Fruit fly (Drosophila melanogaster) whole organism, embryonic: ENCODE results near the gene Dredd.

Experiments used
- Bgb ChIP-seq: fragments of 200-800 bp; sonication (Bioruptor generic); IDR thresholded peaks from 2 replicates; pipeline ENCODE4 v1.3.6; 2022; ENCODE audit warnings: missing biosample characterization, missing genetic modification characterization; ENCODE audit not compliant: partially characterized antibody
- Bteb2 ChIP-seq: fragments of 200-800 bp; sonication (Bioruptor generic); optimal IDR thresholded peaks from 2 replicates; lab custom pipeline; 2016; ENCODE audit warnings: missing biosample characterization, missing genetic modification characterization
- CG11695 ChIP-seq: fragments of 200-800 bp; sonication (Bioruptor generic); IDR thresholded peaks from 3 replicates; pipeline ENCODE4 v1.3.6; 2022; ENCODE audit warnings: missing biosample characterization, missing genetic modification characterization
- CG12769 ChIP-seq: fragments of 200-800 bp; sonication (Bioruptor generic); optimal IDR thresholded peaks from 2 replicates; lab custom pipeline; 2019; ENCODE audit warnings: missing biosample characterization, mild to moderate bottlenecking, missing genetic modification characterization, moderate library complexity
- CG1647 ChIP-seq: fragments of 200-800 bp; sonication (Bioruptor generic); optimal IDR thresholded peaks from 3 replicates; lab custom pipeline; 2016; ENCODE audit warnings: missing biosample characterization, missing genetic modification characterization
- CG17361 ChIP-seq: fragments of 200-800 bp; sonication (Bioruptor generic); IDR thresholded peaks from 3 replicates; pipeline ENCODE4 v1.3.6; 2022; ENCODE audit warnings: missing biosample characterization, missing genetic modification characterization
- CG17612 ChIP-seq: fragments of 200-800 bp; sonication (Bioruptor generic); IDR thresholded peaks from 2 replicates; pipeline ENCODE4 v1.3.6; 2022; ENCODE audit warnings: missing biosample characterization, missing genetic modification characterization
- CG18011 ChIP-seq: fragments of 200-800 bp; sonication (Bioruptor generic); optimal IDR thresholded peaks from 2 replicates; lab custom pipeline; 2017; ENCODE audit warnings: missing biosample characterization, missing genetic modification characterization, mild to moderate bottlenecking, moderate library complexity, missing genotype
- CG31441 ChIP-seq: fragments of 200-800 bp; sonication (Bioruptor generic); IDR thresholded peaks from 2 replicates; pipeline ENCODE4 v1.3.6; 2022; ENCODE audit warnings: missing biosample characterization, missing genetic modification characterization
- CG33557 ChIP-seq: fragments of 200-800 bp; sonication (Bioruptor generic); optimal IDR thresholded peaks from 2 replicates; lab custom pipeline; 2019; ENCODE audit warnings: missing biosample characterization, mild to moderate bottlenecking, missing genetic modification characterization, moderate library complexity
- CG4404 ChIP-seq: fragments of 200-800 bp; sonication (Bioruptor generic); IDR thresholded peaks from 2 replicates; pipeline ENCODE4 v1.3.6; 2022; ENCODE audit warnings: missing biosample characterization, missing genetic modification characterization
- CG4730 ChIP-seq: fragments of 200-800 bp; sonication (Bioruptor generic); IDR thresholded peaks from 2 replicates; pipeline ENCODE4 v1.3.6; 2022; ENCODE audit warnings: missing biosample characterization, missing genetic modification characterization
- CG5180 ChIP-seq: fragments of 200-800 bp; sonication (Bioruptor generic); optimal IDR thresholded peaks from 3 replicates; lab custom pipeline; 2017; ENCODE audit warnings: missing biosample characterization, missing genetic modification characterization, mild to moderate bottlenecking, moderate library complexity, missing genetic modification reagents
- CG8089 ChIP-seq: fragments of 200-800 bp; sonication (Bioruptor generic); optimal IDR thresholded peaks from 3 replicates; lab custom pipeline; 2016; ENCODE audit warnings: missing biosample characterization, missing genetic modification characterization
- Dfd ChIP-seq, 2 experiments: fragments of >200 bp; optimal IDR thresholded peaks; 2 replicates each; lab custom pipeline; 2017; ENCODE audit warnings: missing biosample characterization in 2 of 2, missing genetic modification characterization in 2 of 2
- E2f2 ChIP-seq: fragments of 200-800 bp; sonication (Bioruptor generic); IDR thresholded peaks from 2 replicates; pipeline ENCODE4 v1.3.6; 2022; ENCODE audit warnings: missing biosample characterization, missing genetic modification characterization
- Fer1 ChIP-seq: fragments of 200-800 bp; sonication (Bioruptor generic); optimal IDR thresholded peaks from 2 replicates; lab custom pipeline; 2017; ENCODE audit warnings: missing biosample characterization, mild to moderate bottlenecking, missing genetic modification characterization
- Fer2 ChIP-seq: fragments of 200-800 bp; sonication (Bioruptor generic); optimal IDR thresholded peaks from 2 replicates; lab custom pipeline; 2018; ENCODE audit warnings: missing biosample characterization, mild to moderate bottlenecking, missing genetic modification characterization, moderate library complexity
- Fer3 ChIP-seq: fragments of 200-800 bp; sonication (Bioruptor generic); optimal IDR thresholded peaks from 2 replicates; lab custom pipeline; 2018; ENCODE audit warnings: missing biosample characterization, mild to moderate bottlenecking, missing genetic modification characterization, moderate library complexity
- HLH54F ChIP-seq: fragments of 200-800 bp; sonication (Bioruptor generic); optimal IDR thresholded peaks from 3 replicates; lab custom pipeline; 2016; ENCODE audit warnings: missing biosample characterization, missing genetic modification characterization
- HLHmδ ChIP-seq: fragments of 200-800 bp; sonication (Bioruptor generic); optimal IDR thresholded peaks from 2 replicates; lab custom pipeline; 2018; ENCODE audit warnings: missing biosample characterization, mild to moderate bottlenecking, missing genetic modification characterization, moderate library complexity
- Hey ChIP-seq: fragments of 200-800 bp; sonication (Bioruptor generic); optimal IDR thresholded peaks from 3 replicates; lab custom pipeline; 2018; ENCODE audit warnings: missing biosample characterization, mild to moderate bottlenecking, missing genetic modification characterization
- Hmr ChIP-seq: fragments of 200-800 bp; sonication (Bioruptor generic); optimal IDR thresholded peaks from 3 replicates; lab custom pipeline; 2017; ENCODE audit warnings: mild to moderate bottlenecking, missing biosample characterization, missing genetic modification reagents, missing genetic modification characterization
- Hr51 ChIP-seq, 2 experiments: fragments of 200-800 bp; sonication (Bioruptor generic); optimal IDR thresholded peaks; 2 replicates in 1 of 2; 3 replicates in 1 of 2; lab custom pipeline; 2016 to 2018; ENCODE audit warnings: missing biosample characterization in 2 of 2, missing genetic modification characterization in 2 of 2, mild to moderate bottlenecking in 1 of 2, moderate library complexity in 1 of 2
- Kr ChIP-seq: fragments of 200-800 bp; sonication (Bioruptor generic); optimal IDR thresholded peaks from 2 replicates; lab custom pipeline; 2017; ENCODE audit warnings: missing biosample characterization, mild to moderate bottlenecking, missing genetic modification characterization
- Lim3 ChIP-seq: fragments of 200-800 bp; sonication (Bioruptor generic); IDR thresholded peaks from 2 replicates; pipeline ENCODE4 v1.3.6; 2022; ENCODE audit warnings: missing biosample characterization, missing genetic modification characterization
- MESR4 ChIP-seq: fragments of 200-800 bp; sonication (Bioruptor generic); optimal IDR thresholded peaks from 2 replicates; lab custom pipeline; 2018; ENCODE audit warnings: missing biosample characterization, mild to moderate bottlenecking, missing genetic modification characterization, moderate library complexity
- Med ChIP-seq: fragments of 200-800 bp; sonication (Bioruptor generic); peaks from one replicate; lab custom pipeline; 2016; ENCODE audit warnings: missing biosample characterization, missing genetic modification characterization, mild to moderate bottlenecking, inconsistent platforms, moderate library complexity
- Pdp1 ChIP-seq, 2 experiments: fragments of 200-800 bp; sonication (Bioruptor generic); optimal IDR thresholded peaks; 3 replicates each; lab custom pipeline; 2016; ENCODE audit warnings: missing biosample characterization in 2 of 2, missing genetic modification characterization in 2 of 2, mild to moderate bottlenecking in 1 of 2, moderate library complexity in 1 of 2
- Rfx ChIP-seq: fragments of 200-800 bp; sonication (Bioruptor generic); IDR thresholded peaks from 2 replicates; pipeline ENCODE4 v1.3.6; 2022; ENCODE audit warnings: missing biosample characterization, missing genetic modification characterization
- ac ChIP-seq: fragments of 200-800 bp; sonication (Bioruptor generic); optimal IDR thresholded peaks from 3 replicates; lab custom pipeline; 2017; ENCODE audit warnings: missing biosample characterization, mild to moderate bottlenecking, missing genetic modification characterization
- bab2 ChIP-seq: fragments of 200-800 bp; sonication (Bioruptor generic); optimal IDR thresholded peaks from 2 replicates; lab custom pipeline; 2016; ENCODE audit warnings: missing biosample characterization, missing genetic modification characterization
- br ChIP-seq: fragments of >200 bp; optimal IDR thresholded peaks from 2 replicates; lab custom pipeline; 2017
- chinmo ChIP-seq: fragments of 200-800 bp; sonication (Bioruptor generic); IDR thresholded peaks from 4 replicates; pipeline ENCODE4 v1.3.6; 2022; ENCODE audit warnings: missing biosample characterization, missing genetic modification characterization; ENCODE audit not compliant: partially characterized antibody
- disco-r ChIP-seq: fragments of 200-800 bp; sonication (Bioruptor generic); optimal IDR thresholded peaks from 2 replicates; lab custom pipeline; 2016; ENCODE audit warnings: missing biosample characterization, missing genetic modification characterization
- dysf ChIP-seq: fragments of 200-800 bp; sonication (Bioruptor generic); IDR thresholded peaks from 3 replicates; pipeline ENCODE4 v1.3.6; 2022; ENCODE audit warnings: missing biosample characterization, missing genetic modification characterization
- ems ChIP-seq: fragments of 200-800 bp; sonication (Bioruptor generic); optimal IDR thresholded peaks from 3 replicates; lab custom pipeline; 2016; ENCODE audit warnings: missing biosample characterization, missing genetic modification characterization
- en ChIP-seq: fragments of 200-800 bp; sonication (Bioruptor generic); optimal IDR thresholded peaks from 2 replicates; lab custom pipeline; 2016; ENCODE audit warnings: missing biosample characterization, missing genetic modification characterization
- gsb ChIP-seq: fragments of 200-800 bp; sonication (Bioruptor generic); IDR thresholded peaks from 2 replicates; pipeline ENCODE4 v1.3.6; 2022; ENCODE audit warnings: missing biosample characterization, missing genetic modification characterization
- hkb ChIP-seq, 2 experiments: fragments of 200-800 bp in 1 of 2; fragments of >200 bp in 1 of 2; sonication (Bioruptor generic) in 1 of 2; IDR thresholded peaks in 1 of 2; optimal IDR thresholded peaks in 1 of 2; 2 replicates each; pipeline versions ENCODE4 v1.3.6 to Lab custom; 2017 to 2022; ENCODE audit warnings: missing biosample characterization in 1 of 2, missing genetic modification characterization in 1 of 2
- inv ChIP-seq: fragments of 200-800 bp; sonication (Bioruptor generic); IDR thresholded peaks from 2 replicates; pipeline ENCODE4 v1.3.6; 2022; ENCODE audit warnings: missing biosample characterization, missing genetic modification characterization; ENCODE audit not compliant: partially characterized antibody
- kah ChIP-seq: fragments of 200-800 bp; sonication (Bioruptor generic); optimal IDR thresholded peaks from 2 replicates; lab custom pipeline; 2018; ENCODE audit warnings: missing biosample characterization, mild to moderate bottlenecking, missing genetic modification characterization
- ken ChIP-seq: fragments of 200-800 bp; sonication (Bioruptor generic); IDR thresholded peaks from 3 replicates; pipeline ENCODE4 v1.3.6; 2022; ENCODE audit warnings: missing biosample characterization, missing genetic modification characterization
- nau ChIP-seq: fragments of 200-800 bp; sonication (Bioruptor generic); optimal IDR thresholded peaks from 3 replicates; lab custom pipeline; 2017; ENCODE audit warnings: missing biosample characterization, mild to moderate bottlenecking, missing genetic modification characterization, missing genetic modification reagents
- pros ChIP-seq: fragments of 200-800 bp; sonication (Bioruptor generic); optimal IDR thresholded peaks from 3 replicates; lab custom pipeline; 2019; ENCODE audit warnings: missing biosample characterization, mild to moderate bottlenecking, missing genetic modification characterization, moderate library complexity
- sna ChIP-seq: fragments of 200-800 bp; sonication (Bioruptor generic); IDR thresholded peaks from 2 replicates; pipeline ENCODE4 v1.3.6; 2022; ENCODE audit warnings: missing biosample characterization, missing genetic modification characterization; ENCODE audit not compliant: partially characterized antibody
- sug ChIP-seq: fragments of 200-800 bp; optimal IDR thresholded peaks from 2 replicates; lab custom pipeline; 2019; ENCODE audit warnings: missing biosample characterization, mild to moderate bottlenecking, missing genetic modification characterization, moderate library complexity
- twi ChIP-seq: fragments of 200-800 bp; optimal IDR thresholded peaks from 2 replicates; lab custom pipeline; 2019; ENCODE audit warnings: missing biosample characterization, mild to moderate bottlenecking, missing genetic modification characterization, moderate library complexity
- vnd ChIP-seq: fragments of 200-800 bp; sonication (Bioruptor generic); IDR thresholded peaks from 3 replicates; pipeline ENCODE4 v1.3.6; 2022; ENCODE audit warnings: missing biosample characterization, missing genetic modification characterization; ENCODE audit not compliant: partially characterized antibody
- wek ChIP-seq: fragments of 200-800 bp; sonication (Bioruptor generic); optimal IDR thresholded peaks from 3 replicates; lab custom pipeline; 2018; ENCODE audit warnings: missing biosample characterization, mild to moderate bottlenecking, missing genetic modification characterization, moderate library complexity

Dredd gene

dm6 chrX:625157-625627 is 10.2 kb downstream of the Dredd start, which contains the start of the genes CG13364 and Hinfp (continued):
- no peak for TF ChIP-seq nau (GFP tag; lab: Kevin White, UChicago)
- no peak for TF ChIP-seq ems (GFP tag; lab: Kevin White, UChicago)
- TF ChIP-seq Rfx (GFP tag; lab: Robert Waterston, UW), result no peak
- no peak for TF ChIP-seq CG12769 (tag; lab: Kevin White, UChicago)
- no peak for TF ChIP-seq Hey (tag; lab: Kevin White, UChicago)
- no peak for TF ChIP-seq Fer2 (tag; lab: Kevin White, UChicago)
- no peak for TF ChIP-seq Dfd (GFP tag; optimal IDR thresholded peaks at IDR 0.05; lab: Kevin White, UChicago)
- no peak for TF ChIP-seq Fer3 (tag; lab: Kevin White, UChicago)
- no peak for TF ChIP-seq CG33557 (GFP tag; lab: Kevin White, UChicago)
- no peak for TF ChIP-seq CG11695 (GFP tag; lab: Robert Waterston, UW)
- TF ChIP-seq CG17361 (GFP tag; lab: Robert Waterston, UW), result peak; percentile 37; the same call in 2 of the 3 replicates
- peak; percentile 80; the same call in 1 of the 4 replicates for TF ChIP-seq chinmo
- TF ChIP-seq sug (tag; lab: Kevin White, UChicago), result peak; percentile 33
- no peak for TF ChIP-seq Hr51 (GFP tag; optimal IDR thresholded peaks at IDR 0.05; lab: Kevin White, UChicago)
- no peak for TF ChIP-seq CG4730
- TF ChIP-seq ac, result no peak
- no peak for TF ChIP-seq dysf (GFP tag; lab: Robert Waterston, UW)
- peak; percentile 11; the same call in 1 of the 2 replicates for TF ChIP-seq E2f2 (GFP tag; lab: Robert Waterston, UW)
- no peak for TF ChIP-seq HLHmδ (GFP tag; lab: Kevin White, UChicago)
- peak; percentile 61 for TF ChIP-seq inv
- peak; percentile 37 for TF ChIP-seq Fer1 (GFP tag; lab: Kevin White, UChicago)
- TF ChIP-seq pros (GFP tag; lab: Kevin White, UChicago), result no peak
- TF ChIP-seq kah (GFP tag; lab: Kevin White, UChicago), result no peak
- TF ChIP-seq CG8089 (GFP tag; lab: Kevin White, UChicago), result no peak
- peak; percentile 33 for TF ChIP-seq Med
- no peak for TF ChIP-seq disco-r
- TF ChIP-seq twi (tag; lab: Kevin White, UChicago), result no peak
- peak; percentile 97 for TF ChIP-seq vnd (GFP tag; lab: Robert Waterston, UW)
- TF ChIP-seq HLH54F (GFP tag; lab: Kevin White, UChicago), result no peak
- TF ChIP-seq CG17612 (GFP tag; lab: Robert Waterston, UW), result no peak
- TF ChIP-seq Kr (GFP tag; lab: Kevin White, UChicago), result no peak
- TF ChIP-seq Pdp1 (GFP tag; optimal IDR thresholded peaks at IDR 0.05; lab: Kevin White, UChicago), result no peak
- no peak for TF ChIP-seq gsb (GFP tag; lab: Robert Waterston, UW)
- TF ChIP-seq CG4404, result no peak
- no peak for TF ChIP-seq CG5180 (GFP tag; lab: Kevin White, UChicago)
- no peak for TF ChIP-seq br (lab: Kevin White, UChicago)
- no peak for TF ChIP-seq CG1647 (GFP tag; lab: Kevin White, UChicago)
- TF ChIP-seq CG18011 (GFP tag; lab: Kevin White, UChicago), result no peak
- TF ChIP-seq Bteb2 (GFP tag; lab: Kevin White, UChicago), result no peak
- TF ChIP-seq ken (GFP tag; lab: Robert Waterston, UW), result no peak
- no peak for TF ChIP-seq wek (GFP tag; lab: Kevin White, UChicago)
- peak; percentile 39; the same call in 1 of the 2 replicates for TF ChIP-seq CG31441
- no peak for TF ChIP-seq hkb (optimal IDR thresholded peaks at IDR 0.05; lab: Kevin White, UChicago)
- no peak for TF ChIP-seq hkb (GFP tag; IDR thresholded peaks at IDR 0.05; lab: Robert Waterston, UW)
- TF ChIP-seq bab2 (GFP tag; lab: Kevin White, UChicago), result no peak
- no peak for TF ChIP-seq Hmr (GFP tag; lab: Kevin White, UChicago)
- peak; percentile 69 for TF ChIP-seq sna (GFP tag; lab: Robert Waterston, UW)
- TF ChIP-seq en (GFP tag; lab: Kevin White, UChicago), result no peak
- no peak for TF ChIP-seq Lim3 (GFP tag; lab: Robert Waterston, UW)
- no peak for TF ChIP-seq MESR4 (GFP tag; lab: Kevin White, UChicago)
- peak; percentile 64 for TF ChIP-seq Bgb
